Worm (Caenorhabditis elegans) whole organism, young adult: Measurements from ENCODE around the gene F20D1.22.

ENCODE experiments used
- B0019.2 ChIP-seq: fragments of 200-800 bp; sonication (Bioruptor generic); conservative IDR thresholded peaks from 2 replicates; pipeline ENCODE4 v1.3.6; 2022; ENCODE audit warnings: missing genetic modification reagents, missing genetic modification characterization, missing compliant biosample characterization
- F39B2.1 ChIP-seq: fragments of 200-800 bp; sonication (Bioruptor generic); IDR thresholded peaks from 2 replicates; pipeline ENCODE4 v1.3.6; 2022; ENCODE audit warnings: missing genetic modification reagents, missing genetic modification characterization, missing compliant biosample characterization
- F57A8.1 ChIP-seq: fragments of 200-800 bp; sonication (Bioruptor generic); optimal IDR thresholded peaks from 2 replicates; lab custom pipeline; 2018; ENCODE audit warnings: mild to moderate bottlenecking, missing genetic modification characterization, moderate library complexity, missing compliant biosample characterization
- akir-1 ChIP-seq: fragments of 200-800 bp; sonication (Bioruptor generic); optimal IDR thresholded peaks from 2 replicates; lab custom pipeline; 2018; ENCODE audit warnings: mild to moderate bottlenecking, missing genetic modification characterization, moderate library complexity, missing compliant biosample characterization
- ama-1 ChIP-seq, 3 experiments: fragments of 150-350 bp in 1 of 3; sonication (generic microtip) in 2 of 3; optimal IDR thresholded peaks; 2 replicates each; lab custom pipeline; 2014 to 2018; ENCODE audit warnings: missing biosample characterization in 2 of 3, missing genetic modification characterization in 2 of 3, missing genetic modification reagents in 2 of 3
- dpl-1 ChIP-seq: fragments of 150-350 bp; optimal IDR thresholded peaks from 2 replicates; lab custom pipeline; 2014; ENCODE audit warnings: missing biosample characterization, missing genetic modification reagents, missing genetic modification characterization
- lin-35 ChIP-seq, 3 experiments: fragments of 150-350 bp in 2 of 3; sonication (generic microtip) in 1 of 3; optimal IDR thresholded peaks; 2 replicates each; lab custom pipeline; 2014 to 2018; ENCODE audit warnings: missing biosample characterization in 3 of 3, missing genetic modification characterization in 3 of 3, missing genetic modification reagents in 3 of 3
- repo-1 ChIP-seq: sonication (generic microtip); optimal IDR thresholded peaks from 2 replicates; lab custom pipeline; 2017; ENCODE audit warnings: mild to moderate bottlenecking, missing genetic modification characterization, missing compliant biosample characterization
- snpc-4 ChIP-seq, 5 experiments: fragments of 150-350 bp in 1 of 5; sonication (generic microtip) in 4 of 5; optimal IDR thresholded peaks; 2 replicates each; lab custom pipeline; 2014 to 2018; ENCODE audit warnings: missing genetic modification characterization in 5 of 5, missing biosample characterization in 3 of 5, antibody characterized with exemption in 2 of 5, mild to moderate bottlenecking in 2 of 5, missing compliant biosample characterization in 2 of 5, missing genotype in 2 of 5, moderate library complexity in 2 of 5, missing genetic modification reagents in 1 of 5
- unc-130 ChIP-seq: sonication (generic microtip); optimal IDR thresholded peaks from 2 replicates; lab custom pipeline; 2016; ENCODE audit warnings: missing genetic modification reagents, missing genetic modification characterization, missing compliant biosample characterization

DNA sequence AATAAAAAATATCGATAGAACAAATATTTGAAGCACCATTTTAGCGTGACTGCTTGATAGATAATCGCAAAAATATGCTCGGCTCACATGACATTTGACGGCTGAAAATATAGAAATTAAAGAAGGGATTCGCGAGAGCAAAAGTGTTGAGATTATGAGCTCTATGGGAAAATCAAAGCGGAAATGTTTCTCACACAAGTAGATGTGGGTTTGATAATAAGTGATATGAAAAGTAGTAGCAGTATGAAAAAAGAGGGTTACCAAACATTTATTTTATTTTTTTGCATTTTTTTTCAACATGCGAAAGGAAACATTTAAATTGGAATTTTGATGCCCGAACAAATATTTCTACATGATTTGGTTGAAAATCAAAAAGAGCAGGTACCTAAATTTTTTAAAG lies 24.7 kb downstream of the F20D1.22 start, which contains the start of gene iglr-1:
- TF ChIP-seq dpl-1 (GFP tag; lab: Kevin White, UChicago), result no peak
- no peak for TF ChIP-seq lin-35 (GFP tag; optimal IDR thresholded peaks at IDR 0.05; lab: Kevin White, UChicago)
- TF ChIP-seq akir-1, result no peak
- TF ChIP-seq ama-1 (optimal IDR thresholded peaks at IDR 0.05; lab: Kevin White, UChicago), result no peak
- TF ChIP-seq ama-1 (GFP tag; optimal IDR thresholded peaks at IDR 0.05; lab: Kevin White, UChicago), result no peak
- TF ChIP-seq snpc-4 (GFP tag; optimal IDR thresholded peaks at IDR 0.05; lab: Kevin White, UChicago), result no peak
- TF ChIP-seq snpc-4 (tag; optimal IDR thresholded peaks at IDR 0.05; lab: Kevin White, UChicago), result no peak
- TF ChIP-seq repo-1 (tag; lab: Kevin White, UChicago), result no peak
- TF ChIP-seq F39B2.1, result no peak
- TF ChIP-seq unc-130, result no peak
- no peak for TF ChIP-seq F57A8.1 (GFP tag; lab: Kevin White, UChicago)
- no peak for TF ChIP-seq B0019.2 (GFP tag; lab: Robert Waterston, UW)
